Fruit fly (Drosophila melanogaster) whole organism, embryonic: ENCODE data around the gene Nup98-96.

ENCODE experiments used
- Ada2b ChIP-seq: fragments of 200-800 bp; sonication (Bioruptor generic); IDR thresholded peaks from 2 replicates; pipeline ENCODE4 v1.3.6; 2022; ENCODE audit warnings: missing biosample characterization, missing genetic modification characterization
- CG10431 ChIP-seq: fragments of 200-800 bp; sonication (Bioruptor generic); optimal IDR thresholded peaks from 3 replicates; lab custom pipeline; 2018; ENCODE audit warnings: missing biosample characterization, mild to moderate bottlenecking, missing genetic modification characterization
- CG10543 ChIP-seq: fragments of 200-800 bp; sonication (Bioruptor generic); optimal IDR thresholded peaks from 3 replicates; lab custom pipeline; 2017; ENCODE audit warnings: missing biosample characterization, mild to moderate bottlenecking, missing genetic modification characterization, moderate library complexity
- CG14710 ChIP-seq: fragments of 200-800 bp; sonication (Bioruptor generic); optimal IDR thresholded peaks from 3 replicates; lab custom pipeline; 2019; ENCODE audit warnings: missing biosample characterization, mild to moderate bottlenecking, missing genetic modification characterization, moderate library complexity
- CG1603 ChIP-seq: fragments of 200-800 bp; sonication (Bioruptor generic); optimal IDR thresholded peaks from 2 replicates; lab custom pipeline; 2019; ENCODE audit warnings: missing biosample characterization, mild to moderate bottlenecking, missing genetic modification characterization, moderate library complexity
- CG17328 ChIP-seq: fragments of 200-800 bp; sonication (Bioruptor generic); IDR thresholded peaks from 2 replicates; pipeline ENCODE4 v1.3.6; 2022; ENCODE audit warnings: missing biosample characterization, missing genetic modification characterization
- CG2120 ChIP-seq: fragments of 200-800 bp; sonication (Bioruptor generic); optimal IDR thresholded peaks from 3 replicates; lab custom pipeline; 2016; ENCODE audit warnings: missing biosample characterization, missing genetic modification characterization
- CG2875 ChIP-seq: fragments of 200-800 bp; sonication (Bioruptor generic); optimal IDR thresholded peaks from 2 replicates; lab custom pipeline; 2017; ENCODE audit warnings: missing biosample characterization, mild to moderate bottlenecking, missing genetic modification characterization, missing genetic modification reagents
- CG34376 ChIP-seq: fragments of 200-800 bp; sonication (Bioruptor generic); optimal IDR thresholded peaks from 2 replicates; lab custom pipeline; 2018; ENCODE audit warnings: missing biosample characterization, mild to moderate bottlenecking, missing genetic modification characterization
- CG42726 ChIP-seq: fragments of 200-800 bp; sonication (Bioruptor generic); IDR thresholded peaks from 2 replicates; pipeline ENCODE4 v1.3.6; 2022; ENCODE audit warnings: missing biosample characterization, missing genetic modification characterization; ENCODE audit not compliant: partially characterized antibody
- CG6813 ChIP-seq: fragments of 200-800 bp; sonication (Bioruptor generic); optimal IDR thresholded peaks from 2 replicates; lab custom pipeline; 2017; ENCODE audit warnings: missing biosample characterization, missing genetic modification characterization, mild to moderate bottlenecking, moderate library complexity, missing genetic modification reagents
- CG7786 ChIP-seq: fragments of 200-800 bp; sonication (Bioruptor generic); optimal IDR thresholded peaks from 2 replicates; lab custom pipeline; 2016; ENCODE audit warnings: missing biosample characterization, missing genetic modification characterization
- CG7987 ChIP-seq: fragments of 200-800 bp; sonication (Bioruptor generic); optimal IDR thresholded peaks from 2 replicates; lab custom pipeline; 2018; ENCODE audit warnings: missing biosample characterization, mild to moderate bottlenecking, missing genetic modification characterization, moderate library complexity
- CG8924 ChIP-seq: fragments of 200-800 bp; optimal IDR thresholded peaks from 3 replicates; lab custom pipeline; 2019; ENCODE audit warnings: missing biosample characterization, mild to moderate bottlenecking, missing genetic modification characterization, moderate library complexity
- CG9876 ChIP-seq: fragments of 200-800 bp; sonication (Bioruptor generic); optimal IDR thresholded peaks from 2 replicates; lab custom pipeline; 2016; ENCODE audit warnings: missing biosample characterization, missing genetic modification characterization
- Dip2 ChIP-seq: fragments of 200-800 bp; sonication (Bioruptor generic); IDR thresholded peaks from 2 replicates; pipeline ENCODE4 v1.3.6; 2022; ENCODE audit warnings: missing biosample characterization, missing genetic modification characterization
- Drgx ChIP-seq: fragments of 200-800 bp; sonication (Bioruptor generic); IDR thresholded peaks from 2 replicates; pipeline ENCODE4 v1.3.6; 2022; ENCODE audit warnings: missing biosample characterization, missing genetic modification characterization
- HLH3B ChIP-seq: fragments of 200-800 bp; sonication (Bioruptor generic); IDR thresholded peaks from 2 replicates; pipeline ENCODE4 v1.3.6; 2022; ENCODE audit warnings: missing biosample characterization, missing genetic modification characterization
- Hr78 ChIP-seq, 2 experiments: fragments of 200-800 bp in 1 of 2; fragments of >200 bp in 1 of 2; sonication (Bioruptor generic) in 1 of 2; optimal IDR thresholded peaks; 2 replicates each; lab custom pipeline; 2017 to 2019; ENCODE audit warnings: missing biosample characterization in 2 of 2, missing genetic modification characterization in 2 of 2, mild to moderate bottlenecking in 1 of 2, moderate library complexity in 1 of 2
- Neu2 ChIP-seq: fragments of 200-800 bp; sonication (Bioruptor generic); optimal IDR thresholded peaks from 3 replicates; lab custom pipeline; 2016; ENCODE audit warnings: missing biosample characterization, missing genetic modification characterization, borderline replicate concordance
- Ravus ChIP-seq: fragments of 200-800 bp; sonication (Bioruptor generic); IDR thresholded peaks from 2 replicates; pipeline ENCODE4 v1.3.6; 2022; ENCODE audit warnings: missing biosample characterization, missing genetic modification characterization
- abd-A ChIP-seq: fragments of 200-800 bp; sonication (Bioruptor generic); optimal IDR thresholded peaks from 3 replicates; lab custom pipeline; 2019; ENCODE audit warnings: missing biosample characterization, mild to moderate bottlenecking, missing genetic modification characterization, moderate library complexity
- ac ChIP-seq: fragments of 200-800 bp; sonication (Bioruptor generic); optimal IDR thresholded peaks from 3 replicates; lab custom pipeline; 2017; ENCODE audit warnings: missing biosample characterization, mild to moderate bottlenecking, missing genetic modification characterization
- bcd ChIP-seq: fragments of 200-800 bp; sonication (Bioruptor generic); optimal IDR thresholded peaks from 2 replicates; lab custom pipeline; 2017; ENCODE audit warnings: missing biosample characterization, mild to moderate bottlenecking, missing genetic modification characterization
- bowl ChIP-seq: fragments of 200-800 bp; sonication (Bioruptor generic); IDR thresholded peaks from 2 replicates; pipeline ENCODE4 v1.3.6; 2022; ENCODE audit warnings: missing biosample characterization, missing genetic modification characterization
- bsh ChIP-seq, 2 experiments: fragments of 200-800 bp; sonication (Bioruptor generic); optimal IDR thresholded peaks; 2 replicates each; lab custom pipeline; 2017 to 2018; ENCODE audit warnings: mild to moderate bottlenecking in 2 of 2, missing biosample characterization in 2 of 2, missing genetic modification characterization in 2 of 2, moderate library complexity in 1 of 2
- chinmo ChIP-seq: fragments of 200-800 bp; sonication (Bioruptor generic); IDR thresholded peaks from 4 replicates; pipeline ENCODE4 v1.3.6; 2022; ENCODE audit warnings: missing biosample characterization, missing genetic modification characterization; ENCODE audit not compliant: partially characterized antibody
- exex ChIP-seq: fragments of 200-800 bp; sonication (Bioruptor generic); optimal IDR thresholded peaks from 4 replicates; lab custom pipeline; 2018; ENCODE audit warnings: missing biosample characterization, mild to moderate bottlenecking, missing genetic modification characterization, moderate library complexity
- fd3F ChIP-seq: fragments of 200-800 bp; sonication (Bioruptor generic); optimal IDR thresholded peaks from 2 replicates; lab custom pipeline; 2018; ENCODE audit warnings: missing biosample characterization, mild to moderate bottlenecking, missing genetic modification characterization, moderate library complexity
- grn ChIP-seq: fragments of 200-800 bp; sonication (Bioruptor generic); optimal IDR thresholded peaks from 3 replicates; lab custom pipeline; 2017; ENCODE audit warnings: missing biosample characterization, missing genetic modification characterization
- ham ChIP-seq: fragments of 200-800 bp; sonication (Bioruptor generic); IDR thresholded peaks from 2 replicates; pipeline ENCODE4 v1.3.6; 2022; ENCODE audit warnings: missing biosample characterization, missing genetic modification characterization
- ind ChIP-seq: fragments of 200-800 bp; sonication (Bioruptor generic); optimal IDR thresholded peaks from 3 replicates; lab custom pipeline; 2016; ENCODE audit warnings: missing biosample characterization, missing genetic modification characterization
- nerfin-1 ChIP-seq: fragments of 200-800 bp; sonication (Bioruptor generic); optimal IDR thresholded peaks from 3 replicates; lab custom pipeline; 2019; ENCODE audit warnings: missing biosample characterization, mild to moderate bottlenecking, missing genetic modification characterization, moderate library complexity
- pzg ChIP-seq: fragments of 200-800 bp; sonication (Bioruptor generic); optimal IDR thresholded peaks from 3 replicates; lab custom pipeline; 2018; ENCODE audit warnings: missing biosample characterization, mild to moderate bottlenecking, missing genetic modification characterization, moderate library complexity
- slbo ChIP-seq: fragments of 200-800 bp; sonication (Bioruptor generic); IDR thresholded peaks from 2 replicates; pipeline ENCODE4 v1.3.6; 2022; ENCODE audit warnings: missing biosample characterization, missing genetic modification characterization
- sna ChIP-seq: fragments of 200-800 bp; sonication (Bioruptor generic); IDR thresholded peaks from 2 replicates; pipeline ENCODE4 v1.3.6; 2022; ENCODE audit warnings: missing biosample characterization, missing genetic modification characterization; ENCODE audit not compliant: partially characterized antibody
- sr ChIP-seq: fragments of 200-800 bp; sonication (Bioruptor generic); IDR thresholded peaks from 3 replicates; pipeline ENCODE4 v1.3.6; 2022; ENCODE audit warnings: missing biosample characterization, missing genetic modification characterization
- sug ChIP-seq: fragments of 200-800 bp; optimal IDR thresholded peaks from 2 replicates; lab custom pipeline; 2019; ENCODE audit warnings: missing biosample characterization, mild to moderate bottlenecking, missing genetic modification characterization, moderate library complexity
- tna ChIP-seq: fragments of 200-800 bp; sonication (Bioruptor generic); IDR thresholded peaks from 2 replicates; pipeline ENCODE4 v1.3.6; 2022; ENCODE audit warnings: missing biosample characterization, missing genetic modification characterization; ENCODE audit not compliant: partially characterized antibody
- zfh1 ChIP-seq: fragments of 200-800 bp; sonication (Bioruptor generic); IDR thresholded peaks from 3 replicates; pipeline ENCODE4 v1.3.6; 2022; ENCODE audit warnings: missing biosample characterization, missing genetic modification characterization

Nup98-96 gene

DNA sequence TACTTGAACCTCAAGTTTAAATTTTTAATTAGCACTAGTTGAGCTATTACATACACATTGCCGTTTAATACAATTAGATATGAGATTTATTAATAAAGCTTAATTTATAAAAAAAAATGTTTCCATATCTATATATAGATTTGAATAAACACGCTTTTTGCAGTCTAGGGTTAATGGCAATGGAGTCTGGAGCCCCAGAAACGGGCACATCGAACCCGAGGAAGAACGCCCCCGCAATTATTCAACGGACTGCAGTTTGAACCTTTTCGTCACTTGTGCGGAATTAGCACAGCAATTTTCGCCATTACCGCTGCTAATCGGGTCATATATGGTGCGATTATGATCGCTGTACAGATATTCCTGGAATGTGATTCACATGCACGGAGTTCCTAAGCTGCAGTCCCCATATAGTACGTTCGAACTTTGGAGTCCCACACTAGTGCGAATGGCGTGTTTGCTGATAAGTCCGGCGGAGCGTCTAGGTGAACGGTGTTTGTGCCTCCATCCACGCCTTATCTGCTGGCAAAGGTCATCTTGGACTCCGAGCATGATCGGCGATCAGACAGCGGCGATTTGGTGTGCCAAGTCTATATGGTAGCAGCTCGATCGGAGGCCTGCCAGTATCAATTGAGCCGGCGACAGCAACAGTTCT is 17.7 kb downstream of the Nup98-96 start, which contains the start of gene Lsd-1 (continued):
- TF ChIP-seq CG42726 (GFP tag; lab: Robert Waterston, UW) (no peak), bsh (GFP tag; optimal IDR thresholded peaks at IDR 0.05; lab: Kevin White, UChicago) (peak in 1 of 2 experiments; percentile 52), CG10431 (GFP tag; lab: Kevin White, UChicago) (no peak), nerfin-1 (tag; lab: Kevin White, UChicago) (no peak), CG6813 (GFP tag; lab: Kevin White, UChicago) (no peak), sug (tag; lab: Kevin White, UChicago) (peak; percentile 61), ac (GFP tag; lab: Kevin White, UChicago) (no peak), HLH3B (GFP tag; lab: Robert Waterston, UW) (no peak), CG8924 (tag; lab: Kevin White, UChicago) (no peak), exex (tag; lab: Kevin White, UChicago) (peak; percentile 3), ind (no peak), CG17328 (GFP tag; lab: Robert Waterston, UW) (no peak), Hr78 (GFP tag; optimal IDR thresholded peaks at IDR 0.05; lab: Kevin White, UChicago) (peak in 1 of 2 experiments; percentile 53), Ravus (GFP tag; lab: Robert Waterston, UW) (no peak), Drgx (GFP tag; lab: Robert Waterston, UW) (peak; percentile 45; the same call in 1 of the 2 replicates), fd3F (no peak), CG14710 (tag; lab: Kevin White, UChicago) (no peak), bcd (GFP tag; lab: Kevin White, UChicago) (no peak), slbo (GFP tag; lab: Robert Waterston, UW) (no peak), sr (GFP tag; lab: Robert Waterston, UW) (no peak), ham (GFP tag; lab: Robert Waterston, UW) (no peak), CG7987 (GFP tag; lab: Kevin White, UChicago) (peak; percentile 50), CG10543 (GFP tag; lab: Kevin White, UChicago) (peak; percentile 79), CG1603 (tag; lab: Kevin White, UChicago) (no peak), chinmo (peak; percentile 64; the same call in 1 of the 4 replicates), CG2120 (GFP tag; lab: Kevin White, UChicago) (no peak), bowl (GFP tag; lab: Robert Waterston, UW) (no peak), abd-A (tag; lab: Kevin White, UChicago) (no peak), CG9876 (no peak), CG34376 (GFP tag; lab: Kevin White, UChicago) (peak; percentile 83), zfh1 (GFP tag; lab: Robert Waterston, UW) (no peak), CG7786 (GFP tag; lab: Kevin White, UChicago) (no peak), pzg (no peak), Ada2b (GFP tag; lab: Robert Waterston, UW) (no peak), sna (GFP tag; lab: Robert Waterston, UW) (no peak), CG2875 (GFP tag; lab: Kevin White, UChicago) (no peak), Neu2 (GFP tag; lab: Kevin White, UChicago) (no peak), grn (peak; percentile 29), tna (no peak), Dip2 (no peak)
